Worm (Caenorhabditis elegans) whole organism, L4/young adult: ENCODE data around the gene tag-124.

ENCODE experiments used
- W03F9.2 ChIP-seq: fragments of 150-350 bp; optimal IDR thresholded peaks from 2 replicates; lab custom pipeline; 2014; ENCODE audit warnings: missing biosample characterization, missing genetic modification characterization
- dao-5 ChIP-seq: sonication (generic microtip); optimal IDR thresholded peaks from 2 replicates; lab custom pipeline; 2016; ENCODE audit warnings: missing genotype, missing genetic modification characterization, moderate library complexity, missing compliant biosample characterization
- him-1 ChIP-seq: sonication (generic microtip); optimal IDR thresholded peaks from 2 replicates; lab custom pipeline; 2016; ENCODE audit warnings: missing genotype, missing genetic modification reagents, missing genetic modification characterization, missing compliant biosample characterization

tag-124 gene

DNA sequence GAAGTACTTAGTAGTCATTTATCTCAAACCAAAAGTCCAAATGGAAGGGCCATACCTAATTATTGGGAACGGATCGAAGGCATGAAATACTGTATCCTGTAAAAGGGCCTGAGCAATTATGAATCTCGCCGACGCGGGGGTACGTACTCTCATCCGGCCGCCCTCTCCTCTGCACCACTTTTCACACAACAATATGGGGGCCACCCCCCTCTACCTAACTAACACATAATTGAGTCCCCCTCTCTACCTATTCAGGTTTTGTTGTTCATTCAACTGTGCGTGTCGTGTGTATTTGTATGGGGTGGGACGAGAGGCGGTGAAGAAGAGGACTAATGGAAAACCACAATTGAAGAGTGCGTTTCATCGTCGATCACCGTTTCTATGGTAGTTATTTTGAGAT lies 16.7 kb upstream of the tag-124 start:
- TF ChIP-seq dao-5 (tag; lab: Kevin White, UChicago) (no peak), him-1 (tag; lab: Kevin White, UChicago) (no peak), W03F9.2 (no peak)

- TF ChIP-seq him-1 (tag; lab: Kevin White, UChicago) (no peak), dao-5 (tag; lab: Kevin White, UChicago) (no peak), W03F9.2 (no peak)
Observed at ce11 chrII:9575670-9576069, 15.4 kb upstream of the tag-124 start, which contains the start of gene exc-7. exc-7 (plus strand) TSS chrII:9575970.

DNA sequence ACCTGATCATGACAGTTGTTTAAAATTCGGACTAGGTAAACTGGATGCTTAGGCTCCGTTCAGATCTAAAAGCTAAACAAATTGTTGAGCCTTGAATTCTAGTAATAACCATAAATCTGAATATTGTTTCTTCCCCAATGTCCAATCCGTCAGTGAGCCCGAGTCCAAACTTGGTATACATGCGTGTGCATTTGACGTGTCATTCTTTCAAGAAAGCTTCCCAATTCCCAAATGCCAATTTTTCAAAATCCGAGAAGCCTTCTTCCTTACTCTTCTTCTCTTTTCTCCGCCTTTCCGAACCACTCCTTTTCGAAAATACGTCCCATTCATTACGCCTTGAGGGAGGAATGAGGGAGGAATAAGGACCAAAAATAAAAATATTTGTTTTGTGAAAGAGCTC lies 14.4 kb upstream of the tag-124 start:
- TF ChIP-seq W03F9.2 = no peak
- no peak for TF ChIP-seq dao-5 (tag; lab: Kevin White, UChicago)
- TF ChIP-seq him-1 (tag; lab: Kevin White, UChicago) = no peak

DNA sequence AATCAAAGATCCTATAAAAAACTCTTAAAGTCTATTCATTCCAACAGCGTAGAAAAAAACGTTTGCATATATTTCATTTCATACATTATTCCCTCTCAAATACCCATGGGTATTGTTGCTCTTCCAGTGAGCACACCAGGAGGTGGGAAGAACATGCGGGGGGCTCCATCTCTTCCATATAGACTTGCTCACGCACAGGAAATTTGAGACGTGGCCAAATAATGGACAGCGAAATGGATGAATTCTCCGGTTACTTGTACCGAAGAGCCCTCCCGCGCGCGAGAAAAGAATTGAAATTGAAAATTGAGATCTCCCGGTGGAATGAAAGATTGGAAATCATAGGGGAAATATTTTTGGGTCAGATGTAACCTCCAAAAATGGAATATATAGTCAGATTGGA lies 13.5 kb upstream of the tag-124 start:
- TF ChIP-seq dao-5 (tag; lab: Kevin White, UChicago) (no peak), W03F9.2 (no peak), him-1 (tag; lab: Kevin White, UChicago) (no peak)

DNA sequence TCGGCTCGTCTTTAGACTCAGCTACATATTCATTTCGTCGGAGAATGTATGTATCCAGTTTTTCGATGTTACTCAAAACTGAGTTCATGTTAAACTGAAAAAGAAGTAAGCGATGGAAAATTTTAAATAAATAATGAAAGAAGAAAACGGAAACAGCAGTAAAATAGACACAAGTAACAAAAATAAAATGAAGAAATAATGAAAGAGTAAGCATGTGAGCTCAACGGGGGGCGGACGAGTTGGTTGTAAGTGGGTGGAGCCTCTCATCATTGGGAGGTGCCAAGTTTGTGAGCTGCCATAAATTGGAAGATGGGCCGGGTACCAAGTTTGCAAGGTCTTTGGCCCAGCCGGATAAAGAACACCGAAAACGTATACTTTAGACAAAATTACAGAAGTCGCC lies 7.6 kb upstream of the tag-124 start, which contains the start of gene wee-1.1:
TSS of gene wee-1.1 (minus strand) at position 101 of the 400 bp plus-strand sequence.
- TF ChIP-seq W03F9.2 (no peak), dao-5 (tag; lab: Kevin White, UChicago) (no peak), him-1 (tag; lab: Kevin White, UChicago) (no peak)

DNA sequence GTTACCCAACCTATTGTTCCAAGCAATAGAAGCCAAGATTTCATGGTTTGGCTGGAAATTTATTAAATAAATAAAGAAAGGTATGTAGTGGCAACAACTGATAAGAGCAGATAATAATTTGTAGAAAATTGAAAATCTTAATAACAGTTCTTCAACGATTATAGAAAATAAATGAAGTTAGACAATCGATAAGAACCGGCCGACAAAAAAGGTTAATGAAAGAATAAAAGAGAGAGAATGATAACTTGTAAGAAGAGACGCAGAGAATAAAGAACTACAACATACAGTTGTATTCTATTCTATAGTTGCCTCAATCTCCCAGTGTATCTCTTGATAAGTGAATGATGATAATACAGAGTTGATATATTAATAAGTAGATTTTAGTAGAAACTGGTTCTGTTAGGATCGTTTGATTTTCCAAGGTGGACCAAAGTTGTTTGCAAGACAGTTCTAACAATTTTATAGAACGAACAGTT lies 4.3 kb upstream of the tag-124 start, which contains the start of gene ugt-58:
TSS of gene ugt-58 (minus strand) at position 51 of the 476 bp plus-strand sequence.
- TF ChIP-seq him-1 (tag; lab: Kevin White, UChicago) (no peak), dao-5 (tag; lab: Kevin White, UChicago) (no peak)

DNA sequence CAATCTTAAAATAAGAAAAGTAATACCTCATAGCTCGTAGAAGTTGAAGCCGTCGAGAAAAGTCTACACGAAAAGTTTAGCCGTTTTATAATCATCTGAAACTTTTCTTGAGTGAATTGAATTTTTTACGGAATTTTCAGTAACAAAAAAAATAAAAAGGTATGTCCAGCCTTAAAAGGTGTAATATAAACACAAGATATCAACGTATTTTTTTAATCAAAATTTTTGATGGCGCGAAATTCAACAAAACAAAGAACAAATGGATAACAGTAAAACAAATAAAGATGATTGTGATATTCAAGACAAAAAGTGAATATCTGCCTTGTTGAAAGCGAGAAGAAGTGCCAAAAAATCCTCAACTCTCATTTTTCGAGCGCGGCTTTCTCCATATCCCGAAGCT lies 1.4 kb upstream of the tag-124 start, which contains the start of gene eral-1:
TSS of gene eral-1 (minus strand) at position 101 of the 400 bp plus-strand sequence.
- no peak for TF ChIP-seq W03F9.2
- no peak for TF ChIP-seq dao-5 (tag; lab: Kevin White, UChicago)
- no peak for TF ChIP-seq him-1 (tag; lab: Kevin White, UChicago)

- TF ChIP-seq dao-5 (tag; lab: Kevin White, UChicago) (no peak), him-1 (tag; lab: Kevin White, UChicago) (no peak), W03F9.2 (no peak)
Observed at ce11 chrII:9592737-9593136, 1.6 kb downstream of the tag-124 start, which contains the start of gene parp-2. parp-2 (plus strand) TSS chrII:9593037.

ce11 chrII:9594924-9595323 lies 3.8 kb downstream of the tag-124 start, which contains the start of gene E02H1.5:
E02H1.5 (plus strand) TSS chrII:9595224.
- TF ChIP-seq W03F9.2 = no peak
- no peak for TF ChIP-seq him-1 (tag; lab: Kevin White, UChicago)
- no peak for TF ChIP-seq dao-5 (tag; lab: Kevin White, UChicago)

DNA sequence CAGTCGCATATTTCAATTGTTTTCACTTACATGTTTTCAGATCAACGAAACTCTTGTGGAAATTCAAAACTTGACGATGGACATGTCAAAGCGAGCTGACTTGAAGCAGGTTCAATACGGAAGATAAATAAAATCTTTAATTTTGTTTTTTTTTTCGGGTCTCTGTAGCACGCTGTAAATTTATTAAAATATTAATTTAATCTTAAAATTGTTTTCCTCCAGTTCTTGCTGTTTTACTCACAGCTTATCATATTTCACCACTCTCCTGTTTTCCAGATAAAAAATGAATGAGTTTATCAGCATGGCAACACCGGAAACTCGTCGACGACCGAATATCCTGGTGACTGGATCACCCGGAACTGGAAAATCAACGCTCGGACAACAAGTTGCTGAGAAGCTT lies 5.3 kb downstream of the tag-124 start, which contains the start of gene E02H1.6:
TSS of gene E02H1.6 (plus strand) at position 301 of the 400 bp plus-strand sequence.
- TF ChIP-seq W03F9.2 (no peak), dao-5 (tag; lab: Kevin White, UChicago) (no peak), him-1 (tag; lab: Kevin White, UChicago) (no peak)

DNA sequence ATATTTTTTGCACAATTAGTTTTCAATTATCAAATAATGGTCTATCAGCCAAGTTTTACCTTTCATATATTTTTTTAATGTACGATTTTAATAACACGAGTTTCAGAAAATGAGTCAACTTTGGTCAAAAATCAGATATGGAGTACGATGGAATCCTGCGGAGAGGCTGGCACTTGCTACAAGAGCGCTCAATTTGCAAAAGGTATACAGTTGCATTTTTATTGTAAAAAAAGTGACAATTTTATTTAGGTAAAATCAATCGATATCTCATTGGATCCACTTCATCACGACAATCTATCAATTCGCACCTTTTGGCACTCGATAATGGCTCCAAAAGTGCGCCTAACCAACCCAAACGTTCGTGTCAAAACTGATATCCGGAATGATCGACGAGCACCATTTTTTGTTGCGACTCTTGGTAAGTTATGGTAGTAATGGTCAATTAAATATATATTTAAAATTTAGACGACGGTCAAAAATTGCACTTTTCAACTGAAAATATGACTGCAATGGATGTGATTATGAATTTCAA lies 6.5 kb downstream of the tag-124 start, which contains the start of gene mrpl-53:
TSS of gene mrpl-53 (plus strand) at position 107 of the 532 bp plus-strand sequence.
- TF ChIP-seq dao-5 (tag; lab: Kevin White, UChicago) = no peak
- no peak for TF ChIP-seq W03F9.2
- no peak for TF ChIP-seq him-1 (tag; lab: Kevin White, UChicago)

DNA sequence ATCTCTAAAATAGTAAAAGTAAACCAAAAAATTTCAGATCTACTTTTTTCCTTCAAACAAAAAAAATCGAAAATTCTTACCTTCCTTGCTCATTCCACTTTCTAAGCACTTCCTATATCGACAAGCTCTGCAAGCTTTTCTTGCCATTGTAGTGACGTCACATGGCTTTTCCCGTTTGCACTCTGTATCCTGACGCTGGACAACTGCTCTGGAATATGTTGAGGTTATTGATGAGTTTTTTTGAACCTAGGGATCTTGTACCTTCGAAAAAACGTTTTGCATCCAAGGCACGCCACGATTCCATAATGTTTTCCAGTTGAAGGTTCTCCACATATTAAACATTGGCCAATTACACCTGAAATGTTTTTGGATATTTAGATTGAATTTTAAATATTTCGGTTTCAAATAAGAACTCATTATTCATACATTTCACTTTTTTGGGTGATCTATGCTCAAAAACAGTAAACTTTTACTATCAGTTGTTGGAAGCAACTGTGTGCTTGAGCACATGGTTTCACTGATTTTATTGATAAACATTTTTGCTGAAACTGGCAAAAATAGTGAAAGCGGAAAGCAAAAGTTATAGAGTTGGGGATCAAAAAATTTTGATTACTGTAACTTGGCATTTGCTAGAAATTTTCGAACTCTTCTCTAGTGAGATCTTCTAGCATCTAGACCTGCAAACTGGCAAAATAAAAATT lies 9.1 kb downstream of the tag-124 start:
- no peak for TF ChIP-seq him-1 (tag; lab: Kevin White, UChicago)
- no peak for TF ChIP-seq dao-5 (tag; lab: Kevin White, UChicago)
- TF ChIP-seq W03F9.2 = no peak

DNA sequence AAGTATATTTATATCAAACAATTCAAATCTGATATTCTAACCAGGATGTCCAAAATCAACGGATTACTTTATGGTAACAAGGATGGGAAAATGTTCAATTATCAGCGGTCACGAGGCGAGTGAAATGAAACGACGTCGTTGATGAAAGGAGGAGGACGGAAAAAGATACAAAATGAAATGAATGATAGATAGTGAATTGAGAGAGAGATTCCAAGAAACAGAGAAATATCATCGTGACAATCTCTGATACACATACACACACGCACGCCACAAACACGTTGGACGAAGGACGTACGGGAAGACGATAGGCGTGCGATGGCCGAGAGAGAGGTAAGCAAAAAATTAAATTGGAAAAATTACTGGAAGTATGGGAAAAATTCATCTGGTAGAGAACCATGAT lies 10.0 kb downstream of the tag-124 start:
- TF ChIP-seq dao-5 (tag; lab: Kevin White, UChicago) = no peak
- peak; percentile 29 for TF ChIP-seq W03F9.2
- TF ChIP-seq him-1 (tag; lab: Kevin White, UChicago) = no peak

DNA sequence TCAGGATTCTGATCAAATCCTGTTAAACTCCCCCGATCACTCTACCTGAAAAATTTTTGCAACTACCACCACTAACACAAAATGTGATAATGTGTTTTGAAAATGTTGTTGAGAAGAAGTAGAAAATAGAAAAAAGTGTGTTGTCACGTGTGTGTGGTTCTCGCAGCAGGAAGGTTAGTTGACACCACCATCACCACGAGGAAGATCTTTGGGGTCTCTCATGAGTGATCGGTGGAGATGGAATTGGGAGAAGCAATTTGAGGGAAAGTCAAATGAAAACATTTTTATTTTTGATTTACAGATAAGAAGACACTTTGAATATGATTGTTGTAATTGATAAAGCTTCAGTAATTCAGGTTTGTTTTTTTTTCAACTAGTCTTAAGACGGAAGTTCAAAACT lies 10.6 kb downstream of the tag-124 start:
- TF ChIP-seq him-1 (tag; lab: Kevin White, UChicago) = no peak
- TF ChIP-seq dao-5 (tag; lab: Kevin White, UChicago) = no peak
- no peak for TF ChIP-seq W03F9.2
